Fruit fly (Drosophila melanogaster): ENCODE results near the gene Gr97a.

DNA sequence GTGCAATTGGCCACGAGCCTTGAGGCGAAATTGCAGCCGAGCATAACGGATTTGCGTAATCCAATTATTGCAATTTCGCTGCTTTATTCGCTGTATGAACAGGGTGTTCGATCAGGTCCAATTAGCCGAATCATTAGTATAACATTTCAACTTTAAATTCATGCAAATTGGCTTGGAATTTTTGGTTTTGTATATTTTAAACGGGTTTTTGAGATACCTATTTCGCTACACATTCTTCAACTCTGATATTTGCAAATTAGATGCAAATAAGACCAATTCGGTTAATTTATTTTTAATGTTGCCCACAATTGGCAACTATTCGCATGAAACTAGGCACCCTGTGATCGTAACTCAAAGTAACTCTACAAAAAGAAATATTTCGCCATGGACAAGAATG lies 12.8 kb downstream of the Gr97a start:
- TF ChIP-seq Crg-1 (GFP tag; optimal IDR thresholded peaks at IDR 0.05) (peak; percentile 91), cic (GFP tag; optimal IDR thresholded peaks at IDR 0.05) (no peak), bab1 (GFP tag; optimal IDR thresholded peaks at IDR 0.05) (peak; percentile 99), kay (GFP tag; ENCODE audit: borderline replicate concordance) (no peak), Mnt (GFP tag; optimal IDR thresholded peaks at IDR 0.05) (peak; percentile 35), tj (GFP tag; optimal IDR thresholded peaks at IDR 0.05) (peak; percentile 70), CG33017 (tag; optimal IDR thresholded peaks at IDR 0.05) (peak; percentile 40), pad (GFP tag; optimal IDR thresholded peaks at IDR 0.05) (peak; percentile 73), CG14711 (tag; optimal IDR thresholded peaks at IDR 0.05) (peak; percentile 85), CG5204 (GFP tag; optimal IDR thresholded peaks at IDR 0.05) (peak; percentile 48), cnc (optimal IDR thresholded peaks at IDR 0.05) (no peak), toe (GFP tag; optimal IDR thresholded peaks at IDR 0.05) (peak; percentile 45)
